Worm (Caenorhabditis elegans) whole organism, late embryonic: ENCODE measurements around the gene F07H5.7.

Experiments used
- dmd-4 ChIP-seq: sonication (generic microtip); optimal IDR thresholded peaks from 2 replicates; lab custom pipeline; 2016; ENCODE audit warnings: borderline replicate concordance, missing genetic modification characterization, missing compliant biosample characterization
- rnt-1 ChIP-seq: sonication (generic microtip); optimal IDR thresholded peaks from 2 replicates; lab custom pipeline; 2016; ENCODE audit warnings: missing genetic modification characterization, missing compliant biosample characterization

ce11 chrII:8766475-8766874 lies 27.5 kb downstream of the F07H5.7 start, which contains the start of the genes nsph-1.1 and K08F8.15:
- TF ChIP-seq rnt-1 (tag; lab: Kevin White, UChicago) (no peak), dmd-4 (no peak)
